Worm (Caenorhabditis elegans) whole organism, L4/young adult: Measurements from ENCODE around the gene ZK1010.5.

ENCODE experiments used
- W03F9.2 ChIP-seq: fragments of 150-350 bp; optimal IDR thresholded peaks from 2 replicates; lab custom pipeline; 2014; ENCODE audit warnings: missing biosample characterization, missing genetic modification characterization
- him-1 ChIP-seq: sonication (generic microtip); optimal IDR thresholded peaks from 2 replicates; lab custom pipeline; 2016; ENCODE audit warnings: missing genotype, missing genetic modification reagents, missing genetic modification characterization, missing compliant biosample characterization

DNA sequence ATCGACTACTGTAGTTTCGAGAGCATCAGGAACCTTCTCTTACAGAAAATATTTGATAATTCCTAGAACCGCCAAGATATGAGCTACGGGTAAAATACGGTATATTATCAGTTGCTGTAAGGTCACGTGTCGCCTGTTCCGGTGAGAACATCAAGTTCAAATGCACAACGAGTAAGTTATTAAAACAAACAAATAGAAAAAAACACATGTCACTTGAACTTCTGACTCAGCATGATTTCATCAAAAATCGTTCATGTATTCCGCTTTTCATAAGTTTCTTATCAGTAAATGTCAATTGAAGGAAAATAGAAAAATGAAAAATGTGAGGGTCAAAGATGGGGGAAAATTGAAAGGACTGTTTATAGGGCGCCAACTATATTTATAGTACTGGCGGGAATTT, 26.6 kb downstream of the ZK1010.5 start:
- TF ChIP-seq W03F9.2 (tag; lab: Kevin White, UChicago): no peak
- no peak for TF ChIP-seq him-1 (tag; lab: Kevin White, UChicago)
